Worm (Caenorhabditis elegans): Measurements from ENCODE around the gene Y54F10AR.1.

Gene Y54F10AR.1

DNA sequence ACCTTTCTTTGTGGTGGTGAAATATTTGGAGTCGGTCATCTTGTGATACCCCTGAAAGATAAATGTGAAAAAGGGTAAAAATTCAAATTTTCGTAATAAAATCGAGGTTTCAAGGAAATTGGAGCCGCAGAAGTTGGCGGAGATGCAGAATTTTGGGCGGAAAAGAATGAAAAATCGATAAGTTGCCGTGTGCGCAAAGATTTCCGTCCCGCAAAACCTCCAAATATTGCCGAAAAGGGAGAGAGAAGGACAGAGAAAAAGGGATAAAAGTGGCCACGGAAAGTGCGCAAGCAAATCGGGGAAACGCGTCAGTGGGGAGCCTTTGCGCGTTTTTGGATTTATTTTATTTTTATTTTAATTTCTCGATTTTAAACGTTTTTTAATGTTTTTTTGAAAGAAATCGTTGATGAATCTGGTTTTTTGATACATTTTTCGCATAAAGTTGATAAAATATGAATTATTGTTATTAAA is 21.5 kb upstream of the Y54F10AR.1 start, which contains the start of gene apb-1 (continued):
- TF ChIP-seq snpc-4 (tag; optimal IDR thresholded peaks at IDR 0.05) (peak; percentile 61), mab-5 (tag; optimal IDR thresholded peaks at IDR 0.05) (peak; percentile 95), ceh-16 (tag; optimal IDR thresholded peaks at IDR 0.05) (peak; percentile 33), lin-11 (tag; optimal IDR thresholded peaks at IDR 0.05) (peak; percentile 94), alr-1 (tag; optimal IDR thresholded peaks at IDR 0.05) (no peak), nhr-77 (tag; optimal IDR thresholded peaks at IDR 0.05) (peak; percentile 78), nhr-23 (tag; optimal IDR thresholded peaks at IDR 0.05) (no peak), nhr-11 (tag; optimal IDR thresholded peaks at IDR 0.05) (no peak), nhr-6 (tag; optimal IDR thresholded peaks at IDR 0.05) (peak; percentile 77), nhr-21 (tag; optimal IDR thresholded peaks at IDR 0.05) (peak; percentile 92), nhr-10 (tag; optimal IDR thresholded peaks at IDR 0.05) (peak; percentile 65), ztf-11 (tag; optimal IDR thresholded peaks at IDR 0.05) (peak; percentile 22), sem-4 (tag; optimal IDR thresholded peaks at IDR 0.05) (peak; percentile 86), sma-3 (GFP tag; optimal IDR thresholded peaks at IDR 0.05) (peak; percentile 93)

DNA sequence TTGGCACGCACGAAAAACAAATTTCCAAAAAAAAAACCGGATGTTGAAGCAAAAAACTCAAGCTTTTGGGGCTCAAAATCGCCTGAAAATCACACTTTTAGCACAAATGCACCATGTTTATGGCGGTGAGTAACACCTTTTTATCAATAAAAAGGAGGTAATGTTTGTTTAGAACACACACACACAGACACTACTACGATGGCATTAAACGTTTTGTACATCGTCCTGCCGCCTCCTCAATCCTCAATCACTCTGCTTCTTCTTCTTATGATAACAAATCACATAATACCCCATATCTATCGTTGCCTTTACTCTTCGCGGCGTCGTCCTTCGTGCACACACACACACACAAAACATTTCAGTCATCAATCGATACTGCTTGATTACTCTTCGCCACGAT is 10.7 kb upstream of the Y54F10AR.1 start, which contains the start of gene gpa-17:
Gene gpa-17, plus strand, starts transcription at position 363 of the 400 bp plus-strand sequence.
- TF ChIP-seq ZK546.5 (tag; optimal IDR thresholded peaks at IDR 0.05): no peak
- peak; percentile 11 for TF ChIP-seq nhr-129 (tag; optimal IDR thresholded peaks at IDR 0.05)
- TF ChIP-seq fos-1 (tag; optimal IDR thresholded peaks at IDR 0.05): peak; percentile 95

DNA sequence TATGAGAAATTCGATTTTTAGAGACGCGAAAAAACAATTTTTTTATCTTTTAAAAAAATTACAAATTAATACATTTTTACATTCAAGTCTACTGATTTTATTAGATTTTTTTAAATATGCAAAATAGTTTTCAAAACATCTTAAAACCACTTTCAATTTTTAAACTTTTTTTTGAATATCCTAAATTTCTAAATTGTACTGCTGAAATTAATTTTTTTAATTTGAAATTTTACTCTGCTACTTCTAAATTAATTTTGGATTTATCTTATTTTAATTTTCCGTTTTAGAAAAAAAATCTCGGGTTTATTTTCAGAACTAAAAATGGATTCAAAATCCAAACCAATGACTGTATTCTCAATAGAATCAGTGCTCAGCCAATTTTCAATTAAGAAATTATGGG is 3.5 kb upstream of the Y54F10AR.1 start, which contains the start of gene Y71H2B.8:
Gene Y71H2B.8, plus strand, starts transcription at position 301 of the 400 bp plus-strand sequence.
- TF ChIP-seq zag-1 (tag; optimal IDR thresholded peaks at IDR 0.05) (no peak), sem-4 (tag; optimal IDR thresholded peaks at IDR 0.05) (no peak), sma-3 (GFP tag; optimal IDR thresholded peaks at IDR 0.05) (no peak), lin-39 (tag; optimal IDR thresholded peaks at IDR 0.05) (no peak), unc-62 (GFP tag; optimal IDR thresholded peaks at IDR 0.05) (no peak), egl-27 (tag; optimal IDR thresholded peaks at IDR 0.05) (no peak), ztf-11 (tag; optimal IDR thresholded peaks at IDR 0.05) (no peak), C34F6.9 (tag; optimal IDR thresholded peaks at IDR 0.05) (no peak), unc-39 (tag; optimal IDR thresholded peaks at IDR 0.05) (no peak), mab-5 (tag; optimal IDR thresholded peaks at IDR 0.05) (no peak), ceh-82 (tag; optimal IDR thresholded peaks at IDR 0.05) (no peak), elt-3 (tag; optimal IDR thresholded peaks at IDR 0.05) (no peak), skn-1 (tag; optimal IDR thresholded peaks at IDR 0.05) (no peak), nhr-237 (tag; optimal IDR thresholded peaks at IDR 0.05) (no peak), nhr-12 (tag; optimal IDR thresholded peaks at IDR 0.05) (no peak), mbf-1 (tag; optimal IDR thresholded peaks at IDR 0.05) (no peak), unc-55 (GFP tag; optimal IDR thresholded peaks at IDR 0.05) (no peak), lsy-2 (tag; optimal IDR thresholded peaks at IDR 0.05) (no peak)

DNA sequence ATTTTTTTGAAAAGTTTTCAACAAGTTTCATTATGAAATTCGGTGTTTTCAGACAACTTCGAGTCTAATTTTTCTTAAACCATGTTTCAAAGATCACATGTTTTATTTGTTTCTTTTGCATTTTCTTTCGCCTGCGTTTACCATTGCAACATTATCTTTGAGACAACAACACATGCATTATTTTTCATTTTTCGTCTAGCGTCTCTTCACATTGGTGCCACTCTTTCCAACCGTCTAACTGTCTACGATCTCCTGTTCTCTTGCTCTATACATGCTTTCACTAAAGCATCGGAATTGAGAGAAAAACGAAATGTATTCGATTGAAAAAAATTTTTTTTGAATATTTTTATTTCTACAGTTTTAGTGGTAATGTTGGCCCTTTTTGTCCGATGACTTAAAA is 3.1 kb upstream of the Y54F10AR.1 start:
- TF ChIP-seq ztf-11 (tag; optimal IDR thresholded peaks at IDR 0.05): no peak
- TF ChIP-seq lsy-2 (tag; optimal IDR thresholded peaks at IDR 0.05): peak in 1 of 2 experiments; percentile 78
- TF ChIP-seq ztf-1 (GFP tag; conservative IDR thresholded peaks at IDR 0.05): no peak
- TF ChIP-seq gmeb-1 (tag; optimal IDR thresholded peaks at IDR 0.05): peak; percentile 53
- peak; percentile 52 for TF ChIP-seq fos-1 (tag; optimal IDR thresholded peaks at IDR 0.05)
- peak; percentile 17 to 29 for TF ChIP-seq mdl-1 (tag; optimal IDR thresholded peaks at IDR 0.05)
- TF ChIP-seq sma-9 (GFP tag; optimal IDR thresholded peaks at IDR 0.05): peak; percentile 76
- TF ChIP-seq sma-9 (tag; optimal IDR thresholded peaks at IDR 0.05): no peak
- TF ChIP-seq ceh-16 (tag; optimal IDR thresholded peaks at IDR 0.05): no peak
- TF ChIP-seq nhr-10 (tag; optimal IDR thresholded peaks at IDR 0.05): no peak
- TF ChIP-seq nhr-77 (tag; optimal IDR thresholded peaks at IDR 0.05): no peak
- TF ChIP-seq nhr-129 (tag; optimal IDR thresholded peaks at IDR 0.05): peak; percentile 39
- TF ChIP-seq nhr-25 (tag; optimal IDR thresholded peaks at IDR 0.05): peak; percentile 28
- TF ChIP-seq elt-1 (tag; optimal IDR thresholded peaks at IDR 0.05): no peak
- peak; percentile 59 for TF ChIP-seq lin-13 (GFP tag; optimal IDR thresholded peaks at IDR 0.05)
- peak; percentile 5 for TF ChIP-seq nhr-21 (tag; optimal IDR thresholded peaks at IDR 0.05)
- no peak for TF ChIP-seq nhr-12 (tag; optimal IDR thresholded peaks at IDR 0.05)
- TF ChIP-seq blmp-1 (tag; optimal IDR thresholded peaks at IDR 0.05; ENCODE audit: insufficient read depth): peak; percentile 71
- TF ChIP-seq nhr-11 (tag; optimal IDR thresholded peaks at IDR 0.05): no peak
- peak; percentile 3 for TF ChIP-seq sma-3 (GFP tag; optimal IDR thresholded peaks at IDR 0.05)
- peak; percentile 84 for TF ChIP-seq unc-55 (GFP tag; optimal IDR thresholded peaks at IDR 0.05)
- TF ChIP-seq crh-2 (tag; optimal IDR thresholded peaks at IDR 0.05): peak; percentile 68
- peak; percentile 21 for TF ChIP-seq mab-5 (tag; optimal IDR thresholded peaks at IDR 0.05)
- TF ChIP-seq skn-1 (tag; optimal IDR thresholded peaks at IDR 0.05): no peak
- TF ChIP-seq zag-1 (tag; optimal IDR thresholded peaks at IDR 0.05): no peak
- no peak for TF ChIP-seq nhr-237 (tag; optimal IDR thresholded peaks at IDR 0.05)
- peak; percentile 49 for TF ChIP-seq F13H6.1 (tag; optimal IDR thresholded peaks at IDR 0.05)
- no peak for TF ChIP-seq alr-1 (tag; optimal IDR thresholded peaks at IDR 0.05)
- no peak for TF ChIP-seq nhr-23 (tag; optimal IDR thresholded peaks at IDR 0.05)
- TF ChIP-seq C34F6.9 (tag; optimal IDR thresholded peaks at IDR 0.05): peak; percentile 90
- TF ChIP-seq ZK546.5 (tag; optimal IDR thresholded peaks at IDR 0.05): no peak
